Worm (Caenorhabditis elegans): ENCODE results near the gene obr-2.

The obr-2 gene

ce11 chrV:15002184-15002690 is 11.8 kb downstream of the obr-2 start, which contains the start of the genes fib-1 and mut-15 (continued):
- TF ChIP-seq egrh-3 (GFP tag; IDR thresholded peaks at IDR 0.05) (no peak), ceh-100 (GFP tag; IDR thresholded peaks at IDR 0.05) (peak; percentile 98), ceh-27 (GFP tag; optimal IDR thresholded peaks at IDR 0.05) (peak; percentile 95), sea-2 (GFP tag; IDR thresholded peaks at IDR 0.05) (0 out of 2 replicates have a peak, but pooled peaks have one; percentile 27), dox-1 (GFP tag; IDR thresholded peaks at IDR 0.05) (peak; percentile 90), lin-54 (GFP tag; optimal IDR thresholded peaks at IDR 0.05) (peak; percentile 80), pbrm-1 (GFP tag; IDR thresholded peaks at IDR 0.05) (peak; percentile 91), B0019.2 (GFP tag; conservative IDR thresholded peaks at IDR 0.05) (peak; percentile 59; the same call in 1 of the 2 replicates), Y95B8A.8 (GFP tag; IDR thresholded peaks at IDR 0.05) (peak; percentile 71; the same call in 1 of the 2 replicates), bed-2 (GFP tag; IDR thresholded peaks at IDR 0.05) (peak; percentile 66; the same call in 1 of the 2 replicates), atf-7 (tag; optimal IDR thresholded peaks at IDR 0.05) (peak; percentile 34), B0336.3 (GFP tag; IDR thresholded peaks at IDR 0.05) (peak; percentile 51; the same call in 1 of the 2 replicates), ets-4 (GFP tag; optimal IDR thresholded peaks at IDR 0.05) (no peak), egl-44 (GFP tag; IDR thresholded peaks at IDR 0.05) (0 out of 2 replicates have a peak, but pooled peaks have one; percentile 45), efl-1 (GFP tag; optimal IDR thresholded peaks at IDR 0.05) (peak; percentile 66), attf-5 (GFP tag; optimal IDR thresholded peaks at IDR 0.05) (peak; percentile 95), snpc-1.3 (tag; optimal IDR thresholded peaks at IDR 0.05; ENCODE audit: insufficient read depth) (peak; percentile 49), lin-40 (tag; optimal IDR thresholded peaks at IDR 0.05) (peak; percentile 86), let-607 (tag; optimal IDR thresholded peaks at IDR 0.05) (peak in 1 of 2 experiments; percentile 52), K11D2.4 (GFP tag; IDR thresholded peaks at IDR 0.05) (peak; percentile 81), die-1 (tag; optimal IDR thresholded peaks at IDR 0.05) (no peak), hmg-20 (GFP tag; IDR thresholded peaks at IDR 0.05) (no peak), ceh-58 (GFP tag; IDR thresholded peaks at IDR 0.05) (no peak), hmg-1.2 (GFP tag; IDR thresholded peaks at IDR 0.05) (peak; percentile 72), nhr-80 (tag; optimal IDR thresholded peaks at IDR 0.05) (peak; percentile 56), hrde-1 (tag; optimal IDR thresholded peaks at IDR 0.05; ENCODE audit: borderline replicate concordance) (no peak), xnd-1 (tag; optimal IDR thresholded peaks at IDR 0.05) (peak; percentile 47), ztf-26 (tag; optimal IDR thresholded peaks at IDR 0.05) (peak; percentile 75), B0261.1 (tag; optimal IDR thresholded peaks at IDR 0.05) (peak; percentile 28), Y53G8AR.9 (GFP tag; conservative IDR thresholded peaks at IDR 0.05) (peak; percentile 82), nhr-27 (tag; optimal IDR thresholded peaks at IDR 0.05) (no peak), lin-35 (GFP tag; optimal IDR thresholded peaks at IDR 0.05) (peak in 2 of 3 experiments; percentile 48 to 80), rec-8 (tag; optimal IDR thresholded peaks at IDR 0.05) (no peak), ZK185.1 (tag; optimal IDR thresholded peaks at IDR 0.05; ENCODE audit: poor library complexity, severe bottlenecking) (peak; percentile 65), Y53F4B.3 (GFP tag; IDR thresholded peaks at IDR 0.05) (peak; percentile 27; the same call in 1 of the 2 replicates), lir-1 (GFP tag; conservative IDR thresholded peaks at IDR 0.05) (peak; percentile 54; the same call in 1 of the 2 replicates), ztf-28 (GFP tag; IDR thresholded peaks at IDR 0.05) (peak; percentile 95), D2030.7 (GFP tag; IDR thresholded peaks at IDR 0.05) (peak; percentile 93), nfya-2 (GFP tag; IDR thresholded peaks at IDR 0.05) (no peak), dpl-1 (GFP tag; optimal IDR thresholded peaks at IDR 0.05) (peak; percentile 54), hsf-1 (GFP tag; IDR thresholded peaks at IDR 0.05) (peak; percentile 71), ztf-18 (tag; optimal IDR thresholded peaks at IDR 0.05) (peak; percentile 50), tlf-1 (GFP tag; optimal IDR thresholded peaks at IDR 0.05) (peak; percentile 80), nfyb-1 (GFP tag; IDR thresholded peaks at IDR 0.05) (peak; percentile 87), ztf-25 (GFP tag; IDR thresholded peaks at IDR 0.05) (0 out of 2 replicates have a peak, but pooled peaks have one; percentile 14), nhr-90 (tag; optimal IDR thresholded peaks at IDR 0.05) (no peak), snpc-3.4 (tag; optimal IDR thresholded peaks at IDR 0.05) (no peak)
